Worm (Caenorhabditis elegans): Measurements from ENCODE around the gene Y73C8B.2.

Gene Y73C8B.2

DNA sequence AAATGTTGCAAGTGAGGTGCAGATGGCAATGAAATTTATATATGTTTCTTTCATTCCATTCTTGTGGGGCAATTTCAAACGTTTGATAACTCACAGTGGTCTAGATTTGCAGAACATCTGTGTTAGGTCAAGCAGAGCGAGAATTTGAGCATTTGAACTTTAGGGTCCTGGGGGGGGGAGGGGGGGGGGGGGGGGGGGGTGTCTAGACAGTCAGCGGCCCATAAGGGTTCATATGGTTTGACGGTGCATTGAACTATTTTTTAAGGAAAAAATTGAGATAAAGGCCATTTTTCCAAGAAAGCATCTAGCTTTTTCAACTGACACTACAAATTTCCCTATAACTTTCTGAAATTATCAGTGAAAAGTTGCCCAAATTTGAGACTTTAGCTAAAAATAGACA lies 8.9 kb downstream of the Y73C8B.2 start:
- no peak for TF ChIP-seq unc-62 (GFP tag; optimal IDR thresholded peaks at IDR 0.05)

DNA sequence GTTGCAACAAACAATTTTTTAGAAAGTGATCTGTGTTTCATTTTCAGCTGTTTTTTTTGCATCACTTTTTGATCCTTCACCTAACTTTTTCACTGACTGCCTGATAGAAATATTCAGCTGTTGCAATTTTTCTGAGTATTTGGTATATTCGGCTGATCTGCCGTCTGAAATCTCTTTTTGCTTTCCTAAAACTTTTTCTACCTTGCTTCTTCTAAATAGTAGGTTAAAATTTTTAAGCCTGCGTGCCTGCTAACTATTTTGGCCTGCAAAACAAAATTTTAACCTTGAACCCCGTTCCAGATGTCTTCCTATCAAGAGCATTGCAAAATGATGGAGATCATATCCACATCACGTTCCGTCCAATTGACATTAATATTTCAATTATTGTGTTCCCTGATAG lies 18.6 kb downstream of the Y73C8B.2 start, which contains the start of gene srab-8:
Gene srab-8, plus strand, starts transcription at position 301 of the 400 bp plus-strand sequence.
- no peak for TF ChIP-seq unc-62 (GFP tag; optimal IDR thresholded peaks at IDR 0.05)

DNA sequence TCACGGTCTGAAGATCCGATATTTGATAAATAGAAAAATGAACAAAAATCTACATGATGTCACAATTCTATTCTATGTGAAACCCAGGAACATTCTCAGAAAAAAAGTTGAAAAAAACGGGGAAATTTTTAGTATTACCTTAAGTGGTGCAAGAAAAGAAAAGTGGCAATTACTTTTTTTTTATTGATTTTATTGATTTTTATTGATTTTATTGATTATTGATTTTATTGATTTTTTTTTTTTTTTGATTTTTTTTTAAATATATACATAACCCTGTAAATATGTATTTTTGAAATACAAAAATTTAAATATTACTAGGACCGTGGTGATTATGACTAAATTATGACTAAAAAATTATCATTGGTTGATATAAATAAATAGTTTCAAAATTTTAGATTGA lies 23.2 kb downstream of the Y73C8B.2 start:
- TF ChIP-seq unc-62 (GFP tag; optimal IDR thresholded peaks at IDR 0.05) = no peak

DNA sequence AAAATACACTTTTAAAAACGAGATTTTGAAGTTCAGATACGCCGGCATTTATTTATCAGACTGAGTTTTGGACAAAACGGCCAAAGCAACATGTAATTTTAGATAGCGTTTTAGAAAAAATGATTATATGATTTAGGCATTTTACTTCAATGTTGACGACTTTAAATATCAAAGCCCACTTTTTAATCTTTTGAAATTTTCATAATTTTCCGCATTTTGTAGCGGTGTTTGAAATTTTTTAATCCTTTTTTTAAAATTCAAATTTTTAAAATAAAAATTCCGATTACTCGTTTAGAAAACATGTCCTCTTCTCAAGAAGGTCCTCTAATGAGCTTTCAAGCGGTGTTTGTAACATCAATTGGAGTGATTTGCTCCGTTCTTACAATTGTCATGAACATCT lies 25.0 kb downstream of the Y73C8B.2 start, which contains the start of gene srbc-6:
Gene srbc-6, plus strand, starts transcription at position 301 of the 400 bp plus-strand sequence.
- no peak for TF ChIP-seq unc-62 (GFP tag; optimal IDR thresholded peaks at IDR 0.05)

DNA sequence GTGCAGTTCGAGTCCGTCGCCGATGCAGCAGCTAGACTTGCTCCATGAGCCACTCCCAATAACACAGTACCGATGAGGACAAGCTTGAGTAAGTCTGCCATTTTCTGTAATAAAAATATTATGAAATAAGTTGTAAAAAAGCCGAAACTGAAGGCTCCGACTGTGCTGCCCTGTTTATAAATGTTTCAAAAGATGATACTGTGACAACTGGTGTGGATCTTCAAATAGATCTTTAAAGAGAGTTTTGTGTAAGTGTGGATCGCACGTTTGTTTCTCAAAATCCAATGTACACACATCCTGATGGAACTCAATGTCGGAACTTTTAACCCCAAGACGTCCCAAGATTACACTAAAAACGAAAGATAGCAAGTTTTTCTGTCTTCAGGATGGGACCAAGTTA lies 26.2 kb downstream of the Y73C8B.2 start, which contains the start of gene C36C5.15:
Gene C36C5.15, minus strand, starts transcription at position 101 of the 400 bp plus-strand sequence.
- TF ChIP-seq unc-62 (GFP tag; optimal IDR thresholded peaks at IDR 0.05) = no peak

DNA sequence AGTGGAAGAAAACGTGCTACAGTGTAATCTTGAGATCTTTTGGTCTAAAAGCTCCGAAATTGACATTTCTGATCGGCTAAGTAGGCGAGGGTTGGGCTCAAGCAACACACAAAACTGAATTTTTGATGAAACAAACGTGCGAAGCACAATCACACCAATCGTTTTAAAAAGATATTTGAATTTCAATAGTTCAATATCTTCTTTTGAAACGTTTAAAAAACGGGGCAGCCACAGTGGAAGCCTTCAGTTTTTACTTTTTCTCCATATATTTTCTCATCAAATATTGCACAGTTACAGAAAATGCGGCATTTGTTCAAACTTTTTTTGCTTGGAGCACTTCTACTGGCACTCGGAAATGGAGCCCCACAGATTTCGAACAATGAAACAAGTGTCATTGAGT lies 28.5 kb downstream of the Y73C8B.2 start, which contains the start of gene C36C5.4:
Gene C36C5.4, plus strand, starts transcription at position 301 of the 400 bp plus-strand sequence.
- no peak for TF ChIP-seq unc-62 (GFP tag; optimal IDR thresholded peaks at IDR 0.05)

DNA sequence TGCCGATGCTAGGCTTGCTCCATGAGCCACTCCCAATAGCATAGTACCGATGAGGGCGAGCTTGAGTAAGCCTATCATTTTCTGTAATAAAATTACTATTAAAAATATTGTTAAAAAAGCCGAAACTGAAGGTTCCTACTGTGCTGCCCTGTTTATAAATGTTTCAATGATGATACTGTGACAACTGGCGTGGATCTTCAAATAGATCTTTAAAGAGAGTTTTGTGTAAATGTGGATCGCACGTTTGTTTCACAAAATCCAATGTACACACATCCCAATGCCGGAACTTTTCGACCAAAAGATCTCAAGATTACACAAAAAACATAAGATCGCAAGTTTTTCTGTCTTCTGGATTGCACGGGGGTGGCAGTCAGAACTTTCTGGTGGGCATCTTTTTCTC lies 29.4 kb downstream of the Y73C8B.2 start, which contains the start of gene C36C5.14:
Gene C36C5.14, minus strand, starts transcription at position 101 of the 400 bp plus-strand sequence.
- no peak for TF ChIP-seq unc-62 (GFP tag; optimal IDR thresholded peaks at IDR 0.05)

DNA sequence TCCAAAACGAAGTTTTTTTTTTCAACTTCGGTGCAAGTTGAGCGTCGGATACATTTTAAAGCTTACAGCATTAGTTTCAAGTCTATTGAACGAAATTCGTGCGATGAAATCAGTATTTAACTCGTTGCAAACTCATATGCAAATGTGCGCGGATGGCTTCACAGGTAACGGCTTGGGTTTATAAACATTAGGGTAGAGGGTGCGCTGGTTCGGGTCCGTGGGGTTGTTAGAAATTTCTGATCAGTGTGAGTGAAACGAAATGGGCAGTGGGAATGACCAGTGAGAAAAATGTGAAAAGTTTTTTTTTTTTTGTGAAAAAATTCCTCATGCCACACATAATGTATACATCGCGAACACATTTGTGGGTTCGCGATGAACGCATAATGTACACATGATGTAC lies 31.7 kb downstream of the Y73C8B.2 start:
- no peak for TF ChIP-seq unc-62 (GFP tag; optimal IDR thresholded peaks at IDR 0.05)

DNA sequence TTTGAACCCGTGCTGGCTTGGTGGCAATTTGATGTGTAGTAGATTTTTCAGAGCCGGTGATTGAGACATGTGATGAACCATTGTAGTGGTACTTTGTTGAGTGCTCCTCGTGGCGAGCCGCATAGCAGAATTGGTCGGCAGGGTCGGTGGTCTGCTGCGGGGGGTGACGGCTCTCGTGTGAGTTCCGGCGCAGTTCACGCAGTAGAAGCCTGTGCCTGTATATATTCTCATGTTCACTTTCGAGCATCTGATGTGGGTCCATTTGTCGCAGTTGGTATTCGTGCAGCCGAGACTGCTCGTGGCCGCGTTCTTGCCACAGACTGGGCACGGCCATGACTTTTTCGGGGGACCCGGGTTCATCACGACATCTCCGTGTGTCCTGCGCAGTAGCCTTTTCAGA lies 32.5 kb downstream of the Y73C8B.2 start:
- no peak for TF ChIP-seq unc-62 (GFP tag; optimal IDR thresholded peaks at IDR 0.05)

DNA sequence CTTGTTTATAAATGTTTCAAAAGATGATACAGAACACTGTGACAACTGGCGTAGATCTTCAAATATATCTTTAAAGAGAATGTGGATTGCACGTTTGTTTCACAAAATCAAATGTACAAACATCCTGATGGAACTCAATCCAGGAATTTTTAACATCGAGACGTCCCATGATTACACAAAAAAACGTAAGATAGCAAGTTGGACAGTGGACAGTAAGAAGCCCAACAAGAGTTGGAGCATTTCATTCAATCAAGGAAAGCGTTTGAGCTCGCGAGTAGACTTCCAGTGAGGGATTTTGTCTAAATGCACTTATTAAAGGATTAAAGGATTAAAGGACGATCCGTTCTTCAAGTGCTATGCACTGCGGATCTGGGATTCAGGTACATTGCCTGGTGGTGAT lies 35.5 kb downstream of the Y73C8B.2 start, which contains the start of gene C36C5.12:
Gene C36C5.12, minus strand, starts transcription at position 101 of the 400 bp plus-strand sequence.
- no peak for TF ChIP-seq unc-62 (GFP tag; optimal IDR thresholded peaks at IDR 0.05)

DNA sequence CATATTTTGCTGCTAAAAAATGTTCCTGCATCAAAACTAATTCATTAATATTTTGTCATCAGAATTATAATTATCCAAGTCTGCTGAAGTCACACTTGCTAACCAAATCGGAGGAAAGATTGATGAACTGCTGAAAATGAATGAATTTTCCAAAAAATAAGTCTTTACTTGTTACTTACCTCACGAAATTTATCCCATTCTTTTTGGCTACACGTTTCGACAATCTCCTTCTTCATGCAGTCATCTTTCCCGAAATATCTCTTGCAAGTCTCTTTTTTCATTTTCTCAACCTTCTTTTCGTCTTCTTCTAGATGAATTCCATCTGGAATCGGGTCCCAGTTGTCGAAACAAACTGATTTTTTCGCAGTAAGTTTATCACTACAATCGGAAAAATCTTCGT lies 36.4 kb downstream of the Y73C8B.2 start:
- no peak for TF ChIP-seq unc-62 (GFP tag; optimal IDR thresholded peaks at IDR 0.05)

DNA sequence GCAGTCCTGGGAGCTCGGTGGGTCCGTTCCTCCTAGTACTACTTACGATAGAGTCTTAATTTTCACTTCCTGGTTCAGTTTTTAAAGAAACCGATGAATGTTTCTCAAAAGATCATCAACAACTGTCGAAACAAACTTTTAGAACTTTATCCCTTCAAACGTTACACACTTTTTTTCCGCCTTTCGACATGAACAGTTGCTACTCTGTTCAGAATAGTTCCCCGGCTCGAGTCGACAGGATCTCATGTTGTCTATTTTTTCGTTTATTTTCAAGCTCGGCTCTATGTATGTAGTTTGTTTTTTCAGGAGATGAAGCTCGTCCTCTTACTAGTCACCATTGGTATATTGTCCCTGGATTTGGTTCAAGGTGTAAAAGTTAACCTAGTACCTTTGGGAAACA lies 38.0 kb downstream of the Y73C8B.2 start, which contains the start of gene exh-1:
Gene exh-1, plus strand, starts transcription at position 301 of the 400 bp plus-strand sequence.
- TF ChIP-seq unc-62 (GFP tag; optimal IDR thresholded peaks at IDR 0.05) = no peak

DNA sequence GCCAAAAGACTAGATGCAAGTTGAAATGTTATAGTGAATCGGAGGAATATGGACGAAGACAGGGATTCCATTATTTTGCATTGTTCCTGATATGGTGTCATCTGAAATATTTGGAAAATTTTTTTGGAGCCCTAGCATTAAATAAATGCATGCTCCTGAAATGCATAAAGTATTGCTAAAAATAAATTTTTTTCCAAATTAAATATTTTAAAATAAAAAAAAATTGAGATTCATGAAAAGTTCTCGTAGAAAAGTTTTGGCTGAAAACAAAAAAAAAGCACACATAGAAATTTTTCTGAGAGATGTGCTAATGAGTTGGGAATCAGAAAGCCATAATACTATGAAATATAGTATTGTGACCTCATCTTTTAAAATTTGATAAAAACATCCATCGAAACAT lies 39.7 kb downstream of the Y73C8B.2 start, which contains the start of gene srab-7:
Gene srab-7, minus strand, starts transcription at position 101 of the 400 bp plus-strand sequence.
- TF ChIP-seq unc-62 (GFP tag; optimal IDR thresholded peaks at IDR 0.05) = no peak

DNA sequence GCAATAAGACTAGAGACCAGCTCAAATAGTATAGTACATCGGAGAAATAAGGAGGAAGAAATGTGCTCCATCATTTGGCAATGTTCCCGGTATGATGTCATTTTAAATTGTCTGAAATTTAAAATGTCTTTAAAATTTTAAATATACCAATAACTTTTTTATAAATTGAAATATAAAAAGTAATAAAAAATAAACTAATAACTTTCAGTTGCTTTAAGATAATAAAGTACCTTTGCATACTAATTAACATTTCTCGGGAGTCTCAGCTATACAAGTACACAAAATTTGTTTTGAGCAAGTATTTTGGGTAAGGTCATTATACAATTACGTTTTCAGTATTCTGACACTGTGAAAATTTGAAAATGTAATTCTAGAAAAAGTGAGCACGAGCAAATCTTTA lies 42.9 kb downstream of the Y73C8B.2 start, which contains the start of gene srab-6:
Gene srab-6, minus strand, starts transcription at position 101 of the 400 bp plus-strand sequence.
- TF ChIP-seq unc-62 (GFP tag; optimal IDR thresholded peaks at IDR 0.05) = no peak

DNA sequence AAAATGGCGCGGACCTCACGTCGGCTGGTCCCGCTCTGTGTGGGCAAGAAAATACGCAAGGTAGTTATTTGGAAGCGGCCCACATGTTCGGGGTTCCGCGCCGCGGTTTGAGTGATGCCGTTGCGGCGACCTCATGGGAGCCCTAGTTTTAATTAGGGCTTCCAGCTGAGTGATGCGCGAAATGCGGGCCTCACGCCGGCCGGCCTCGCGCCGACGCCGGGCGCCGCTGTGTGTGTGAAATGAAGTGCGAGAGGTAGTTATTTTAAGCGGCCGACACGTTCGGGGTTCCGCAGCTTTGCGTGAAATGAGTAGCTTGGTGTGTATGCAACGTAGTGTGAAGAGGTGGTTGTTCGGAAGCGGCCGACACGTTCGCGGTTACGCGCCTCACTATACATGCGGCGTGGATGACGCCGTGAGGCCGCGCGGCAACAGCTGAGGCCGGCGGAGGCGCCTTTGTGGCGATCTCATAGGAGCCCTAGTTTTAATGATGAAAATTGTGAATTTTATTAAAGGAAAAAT lies 44.8 kb downstream of the Y73C8B.2 start:
- no peak for TF ChIP-seq unc-62 (GFP tag; optimal IDR thresholded peaks at IDR 0.05)

DNA sequence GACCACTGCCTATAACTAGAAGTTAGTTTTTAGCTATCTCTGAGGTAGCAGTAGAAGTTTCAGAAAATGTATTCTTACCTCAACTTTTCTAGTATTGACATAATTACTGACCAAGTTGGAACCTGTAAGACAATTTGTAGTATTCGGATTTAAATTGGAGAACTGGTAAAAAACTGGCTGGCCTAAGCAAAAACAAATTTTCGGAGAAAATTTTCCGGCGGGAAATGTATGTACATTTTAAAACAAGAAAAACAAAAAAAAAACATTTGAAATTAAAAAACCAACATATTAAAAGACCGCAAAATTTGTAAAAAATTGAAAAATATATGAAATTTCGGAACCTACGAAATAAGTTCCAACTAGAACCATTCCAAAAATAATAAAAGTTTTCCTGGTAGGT lies 47.9 kb downstream of the Y73C8B.2 start, which contains the start of gene srab-11:
Gene srab-11, minus strand, starts transcription at position 101 of the 400 bp plus-strand sequence.
- TF ChIP-seq unc-62 (GFP tag; optimal IDR thresholded peaks at IDR 0.05) = no peak

DNA sequence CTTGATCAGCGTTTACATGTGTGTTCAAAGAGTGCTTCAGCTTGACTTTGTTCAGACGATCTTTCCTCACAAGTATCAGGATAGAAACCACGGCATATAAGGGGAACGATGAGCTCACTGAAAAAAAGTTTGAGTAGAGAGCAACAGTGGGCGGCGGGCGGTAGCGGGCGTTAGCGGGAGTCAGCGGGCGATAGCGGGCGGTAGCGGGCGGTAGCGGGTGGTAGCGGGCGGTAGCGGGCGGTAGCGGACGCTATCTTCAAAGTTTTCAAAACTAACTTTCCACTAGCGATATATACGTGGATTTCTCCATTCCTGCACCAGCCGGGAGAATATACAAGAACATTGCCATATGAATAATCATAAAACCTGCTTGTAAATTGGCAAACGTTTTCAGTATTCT lies 49.6 kb downstream of the Y73C8B.2 start:
- no peak for TF ChIP-seq unc-62 (GFP tag; optimal IDR thresholded peaks at IDR 0.05)
